Worm (Caenorhabditis elegans): ENCODE data around the gene F20B6.4.

ce11 chrX:4159929-4160328 is 36.4 kb downstream of the F20B6.4 start:
- TF ChIP-seq mep-1 (tag; optimal IDR thresholded peaks at IDR 0.05) (no peak), mab-5 (tag; optimal IDR thresholded peaks at IDR 0.05) (no peak), pha-4 (tag; optimal IDR thresholded peaks at IDR 0.05) (no peak), snpc-4 (tag; optimal IDR thresholded peaks at IDR 0.05) (no peak), nhr-76 (tag; optimal IDR thresholded peaks at IDR 0.05) (no peak), nhr-28 (tag; optimal IDR thresholded peaks at IDR 0.05) (no peak), unc-39 (tag; optimal IDR thresholded peaks at IDR 0.05) (no peak), cnd-1 (tag; optimal IDR thresholded peaks at IDR 0.05) (no peak), lin-13 (tag; optimal IDR thresholded peaks at IDR 0.05) (no peak), nhr-12 (tag; optimal IDR thresholded peaks at IDR 0.05) (no peak), ztf-11 (tag; optimal IDR thresholded peaks at IDR 0.05) (no peak)
